Worm (Caenorhabditis elegans) whole organism, young adult: ENCODE results near the gene R10E8.5.

ENCODE experiments used
- F49E8.2 ChIP-seq: sonication (generic microtip); optimal IDR thresholded peaks from 3 replicates; lab custom pipeline; 2017; ENCODE audit warnings: missing genetic modification characterization, mild to moderate bottlenecking, missing compliant biosample characterization, antibody characterized with exemption, moderate library complexity; ENCODE audit not compliant: insufficient read depth
- ets-4 ChIP-seq: fragments of 200-800 bp; sonication (Bioruptor generic); optimal IDR thresholded peaks from 2 replicates; lab custom pipeline; 2018; ENCODE audit warnings: mild to moderate bottlenecking, missing genetic modification characterization, missing compliant biosample characterization
- snpc-4 ChIP-seq, 5 experiments: fragments of 150-350 bp in 1 of 5; sonication (generic microtip) in 4 of 5; optimal IDR thresholded peaks; 2 replicates each; lab custom pipeline; 2014 to 2018; ENCODE audit warnings: missing genetic modification characterization in 5 of 5, missing biosample characterization in 3 of 5, antibody characterized with exemption in 2 of 5, mild to moderate bottlenecking in 2 of 5, missing compliant biosample characterization in 2 of 5, missing genotype in 2 of 5, moderate library complexity in 2 of 5, missing genetic modification reagents in 1 of 5

- TF ChIP-seq ets-4 (no peak), snpc-4 (GFP tag; optimal IDR thresholded peaks at IDR 0.05; lab: Kevin White, UChicago) (no peak), snpc-4 (tag; optimal IDR thresholded peaks at IDR 0.05; lab: Kevin White, UChicago) (no peak), F49E8.2 (tag; lab: Kevin White, UChicago) (no peak)
Observed at ce11 chrV:18244408-18244807, 10.2 kb upstream of the R10E8.5 start.
